Fruit fly (Drosophila melanogaster): ENCODE data around the gene Meltrin.

Gene Meltrin

dm6 chr3R:14707703-14708643 is 10.9 kb upstream of the Meltrin start (continued):
- TF ChIP-seq Eip74EF (GFP tag; optimal IDR thresholded peaks at IDR 0.05) (peak in 1 of 2 experiments; percentile 74), lbe (GFP tag; optimal IDR thresholded peaks at IDR 0.05) (no peak), CG8281 (tag; optimal IDR thresholded peaks at IDR 0.05) (no peak), lab (GFP tag; optimal IDR thresholded peaks at IDR 0.05) (no peak), Ets65A (GFP tag) (no peak), chn (GFP tag; optimal IDR thresholded peaks at IDR 0.05) (no peak), org-1 (GFP tag; optimal IDR thresholded peaks at IDR 0.05) (no peak), Antp (GFP tag; optimal IDR thresholded peaks at IDR 0.05) (no peak), CG15514 (GFP tag; optimal IDR thresholded peaks at IDR 0.05) (no peak), CG3726 (GFP tag; IDR thresholded peaks at IDR 0.05) (no peak), Sry-δ (GFP tag; optimal IDR thresholded peaks at IDR 0.05) (no peak), chm (GFP tag; IDR thresholded peaks at IDR 0.05) (no peak), mam (GFP tag; optimal IDR thresholded peaks at IDR 0.05) (no peak), crp (GFP tag; optimal IDR thresholded peaks at IDR 0.05) (no peak), abd-A (tag; optimal IDR thresholded peaks at IDR 0.05) (peak; percentile 86), grn (GFP tag; optimal IDR thresholded peaks at IDR 0.05) (peak; percentile 30), CG12769 (tag; optimal IDR thresholded peaks at IDR 0.05) (peak; percentile 36), gsb (GFP tag; IDR thresholded peaks at IDR 0.05) (no peak), Fer3 (tag; optimal IDR thresholded peaks at IDR 0.05) (no peak), CG12659 (GFP tag; optimal IDR thresholded peaks at IDR 0.05) (no peak), Xrp1 (GFP tag; IDR thresholded peaks at IDR 0.05) (no peak), run (tag; optimal IDR thresholded peaks at IDR 0.05) (no peak), CG14667 (GFP tag; IDR thresholded peaks at IDR 0.05) (no peak), pzg (GFP tag; optimal IDR thresholded peaks at IDR 0.05) (no peak), CG5245 (GFP tag; optimal IDR thresholded peaks at IDR 0.05) (no peak), otp (GFP tag; IDR thresholded peaks at IDR 0.05) (no peak), CG11093 (GFP tag; IDR thresholded peaks at IDR 0.05) (no peak), CG13894 (tag; optimal IDR thresholded peaks at IDR 0.05) (peak; percentile 91), eyg (GFP tag; optimal IDR thresholded peaks at IDR 0.05) (no peak), CG7839 (tag; optimal IDR thresholded peaks at IDR 0.05) (no peak), ash1 (GFP tag; optimal IDR thresholded peaks at IDR 0.05) (no peak), CG7556 (GFP tag; optimal IDR thresholded peaks at IDR 0.05) (no peak), trh (GFP tag; optimal IDR thresholded peaks at IDR 0.05) (no peak), z (GFP tag; IDR thresholded peaks at IDR 0.05) (no peak), CG6683 (GFP tag; optimal IDR thresholded peaks at IDR 0.05) (no peak), CG17802 (tag; optimal IDR thresholded peaks at IDR 0.05) (no peak), CG8290 (GFP tag; optimal IDR thresholded peaks at IDR 0.05) (no peak), CG8290 (tag; optimal IDR thresholded peaks at IDR 0.05) (peak in 1 of 2 experiments; percentile 57), CG11695 (GFP tag; IDR thresholded peaks at IDR 0.05) (no peak), rib (GFP tag; IDR thresholded peaks at IDR 0.05) (0 out of 2 replicates have a peak, but pooled peaks have one; percentile 50), CG14710 (tag; optimal IDR thresholded peaks at IDR 0.05) (no peak), dan (GFP tag; IDR thresholded peaks at IDR 0.05) (no peak), fru (optimal IDR thresholded peaks at IDR 0.05) (no peak), Drgx (GFP tag; IDR thresholded peaks at IDR 0.05) (no peak), tna (GFP tag; IDR thresholded peaks at IDR 0.05; ENCODE audit: partially characterized antibody) (no peak), CG10267 (tag; optimal IDR thresholded peaks at IDR 0.05) (no peak), CG17568 (GFP tag; optimal IDR thresholded peaks at IDR 0.05) (peak; percentile 2), CG12071 (GFP tag; optimal IDR thresholded peaks at IDR 0.05) (no peak), Dek (tag; optimal IDR thresholded peaks at IDR 0.05) (no peak)

Data from whole organism, embryonic.